Fruit fly (Drosophila melanogaster) whole organism, embryonic: ENCODE results near the gene Srr.

Experiments used
- Awh ChIP-seq: fragments of 200-800 bp; sonication (Bioruptor generic); IDR thresholded peaks from 2 replicates; pipeline ENCODE4, ENCODE4 v1.3.6; 2022; ENCODE audit warnings: missing biosample characterization, missing genetic modification characterization
- CG10565 ChIP-seq: fragments of 200-800 bp; sonication (Bioruptor generic); optimal IDR thresholded peaks from 3 replicates; lab custom pipeline; 2016; ENCODE audit warnings: missing biosample characterization, mild to moderate bottlenecking, missing genetic modification characterization
- CG11560 ChIP-seq: fragments of 200-800 bp; sonication (Bioruptor generic); IDR thresholded peaks from 3 replicates; pipeline ENCODE4 v1.3.6; 2022; ENCODE audit warnings: missing biosample characterization, missing genetic modification characterization
- CG11696 ChIP-seq: fragments of 200-800 bp; sonication (Bioruptor generic); IDR thresholded peaks from 2 replicates; pipeline ENCODE4 v1.3.6; 2022; ENCODE audit warnings: missing biosample characterization, missing genetic modification characterization
- CG12155 ChIP-seq: fragments of 200-800 bp; sonication (Bioruptor generic); optimal IDR thresholded peaks from 3 replicates; lab custom pipeline; 2016; ENCODE audit warnings: missing biosample characterization, missing genetic modification characterization
- CG13894 ChIP-seq: fragments of 200-800 bp; sonication (Bioruptor generic); optimal IDR thresholded peaks from 3 replicates; lab custom pipeline; 2018; ENCODE audit warnings: missing biosample characterization, mild to moderate bottlenecking, missing genetic modification characterization, moderate library complexity
- CG15073 ChIP-seq: fragments of 200-800 bp; sonication (Bioruptor generic); optimal IDR thresholded peaks from 2 replicates; lab custom pipeline; 2016; ENCODE audit warnings: missing biosample characterization, missing genetic modification characterization
- CG18011 ChIP-seq: fragments of 200-800 bp; sonication (Bioruptor generic); optimal IDR thresholded peaks from 2 replicates; lab custom pipeline; 2017; ENCODE audit warnings: missing biosample characterization, missing genetic modification characterization, mild to moderate bottlenecking, moderate library complexity, missing genotype
- CG31388 ChIP-seq: fragments of 200-800 bp; sonication (Bioruptor generic); optimal IDR thresholded peaks from 2 replicates; lab custom pipeline; 2016; ENCODE audit warnings: missing biosample characterization, missing genetic modification characterization
- CG3407 ChIP-seq: fragments of 200-800 bp; sonication (Bioruptor generic); optimal IDR thresholded peaks from 2 replicates; lab custom pipeline; 2018; ENCODE audit warnings: missing biosample characterization, mild to moderate bottlenecking, missing genetic modification characterization
- CG34422 ChIP-seq: fragments of 200-800 bp; sonication (Bioruptor generic); IDR thresholded peaks from 3 replicates; pipeline ENCODE4 v1.3.6; 2022; ENCODE audit warnings: missing biosample characterization, missing genetic modification characterization
- CG42726 ChIP-seq: fragments of 200-800 bp; sonication (Bioruptor generic); IDR thresholded peaks from 2 replicates; pipeline ENCODE4 v1.3.6; 2022; ENCODE audit warnings: missing biosample characterization, missing genetic modification characterization; ENCODE audit not compliant: partially characterized antibody
- CG43689 ChIP-seq: fragments of 200-800 bp; sonication (Bioruptor generic); IDR thresholded peaks from 2 replicates; pipeline ENCODE4 v1.3.6; 2022; ENCODE audit warnings: missing biosample characterization, missing genetic modification characterization
- CG4730 ChIP-seq: fragments of 200-800 bp; sonication (Bioruptor generic); IDR thresholded peaks from 2 replicates; pipeline ENCODE4 v1.3.6; 2022; ENCODE audit warnings: missing biosample characterization, missing genetic modification characterization
- CG6272 ChIP-seq: fragments of 200-800 bp; sonication (Bioruptor generic); IDR thresholded peaks from 2 replicates; pipeline ENCODE4 v1.3.6; 2022; ENCODE audit warnings: missing biosample characterization, missing genetic modification characterization
- CG6791 ChIP-seq: fragments of 200-800 bp; sonication (Bioruptor generic); IDR thresholded peaks from 3 replicates; pipeline ENCODE4 v1.3.6; 2022; ENCODE audit warnings: missing biosample characterization, missing genetic modification characterization; ENCODE audit not compliant: partially characterized antibody
- CG7271 ChIP-seq: fragments of 200-800 bp; sonication (Bioruptor generic); optimal IDR thresholded peaks from 2 replicates; lab custom pipeline; 2018; ENCODE audit warnings: missing biosample characterization, mild to moderate bottlenecking, missing genetic modification characterization, moderate library complexity
- CG7372 ChIP-seq: fragments of 200-800 bp; sonication (Bioruptor generic); IDR thresholded peaks from 2 replicates; pipeline ENCODE4 v1.3.6; 2022; ENCODE audit warnings: missing biosample characterization, missing genetic modification characterization
- CG7556 ChIP-seq: fragments of 200-800 bp; sonication (Bioruptor generic); optimal IDR thresholded peaks from 2 replicates; lab custom pipeline; 2017; ENCODE audit warnings: missing biosample characterization, mild to moderate bottlenecking, missing genetic modification characterization
- CG7987 ChIP-seq: fragments of 200-800 bp; sonication (Bioruptor generic); optimal IDR thresholded peaks from 2 replicates; lab custom pipeline; 2018; ENCODE audit warnings: missing biosample characterization, mild to moderate bottlenecking, missing genetic modification characterization, moderate library complexity
- CG9437 ChIP-seq: fragments of 200-800 bp; sonication (Bioruptor generic); optimal IDR thresholded peaks from 2 replicates; lab custom pipeline; 2018; ENCODE audit warnings: missing biosample characterization, mild to moderate bottlenecking, missing genetic modification characterization
- CG9609 ChIP-seq: fragments of 200-800 bp; sonication (Bioruptor generic); optimal IDR thresholded peaks from 3 replicates; lab custom pipeline; 2016; ENCODE audit warnings: missing biosample characterization, missing genetic modification characterization
- HLH3B ChIP-seq: fragments of 200-800 bp; sonication (Bioruptor generic); IDR thresholded peaks from 2 replicates; pipeline ENCODE4 v1.3.6; 2022; ENCODE audit warnings: missing biosample characterization, missing genetic modification characterization
- HLH4C ChIP-seq: fragments of 200-800 bp; sonication (Bioruptor generic); IDR thresholded peaks from 3 replicates; pipeline ENCODE4 v1.3.6; 2022; ENCODE audit warnings: missing biosample characterization, missing genetic modification characterization; ENCODE audit not compliant: partially characterized antibody
- Hr39 ChIP-seq: fragments of >200 bp; optimal IDR thresholded peaks from 2 replicates; lab custom pipeline; 2017
- Lhr ChIP-seq: fragments of 200-800 bp; sonication (Bioruptor generic); optimal IDR thresholded peaks from 3 replicates; lab custom pipeline; 2017; ENCODE audit warnings: mild to moderate bottlenecking, missing biosample characterization, missing genetic modification reagents, missing genetic modification characterization
- MESR4 ChIP-seq: fragments of 200-800 bp; sonication (Bioruptor generic); optimal IDR thresholded peaks from 2 replicates; lab custom pipeline; 2018; ENCODE audit warnings: missing biosample characterization, mild to moderate bottlenecking, missing genetic modification characterization, moderate library complexity
- MTF-1 ChIP-seq: fragments of 200-800 bp; sonication (Bioruptor generic); optimal IDR thresholded peaks from 2 replicates; lab custom pipeline; 2018; ENCODE audit warnings: missing biosample characterization, mild to moderate bottlenecking, missing genetic modification characterization, borderline replicate concordance
- Mes4 ChIP-seq: fragments of 200-800 bp; sonication (Bioruptor generic); optimal IDR thresholded peaks from 2 replicates; lab custom pipeline; 2016; ENCODE audit warnings: missing biosample characterization, missing genetic modification characterization
- Nf-YC ChIP-seq: fragments of 200-800 bp; optimal IDR thresholded peaks from 3 replicates; lab custom pipeline; 2019; ENCODE audit warnings: missing biosample characterization, mild to moderate bottlenecking, missing genetic modification characterization, moderate library complexity
- Ptx1 ChIP-seq: fragments of 200-800 bp; sonication (Bioruptor generic); IDR thresholded peaks from 2 replicates; pipeline ENCODE4 v1.3.6; 2022; ENCODE audit warnings: missing biosample characterization, missing genetic modification characterization
- Ravus ChIP-seq: fragments of 200-800 bp; sonication (Bioruptor generic); IDR thresholded peaks from 2 replicates; pipeline ENCODE4 v1.3.6; 2022; ENCODE audit warnings: missing biosample characterization, missing genetic modification characterization
- TFAM ChIP-seq: fragments of 200-800 bp; sonication (Bioruptor generic); optimal IDR thresholded peaks from 2 replicates; lab custom pipeline; 2017; ENCODE audit warnings: missing biosample characterization, missing genetic modification characterization, inconsistent platforms
- Taf1 ChIP-seq: fragments of 200-800 bp; sonication (Bioruptor generic); IDR thresholded peaks from 2 replicates; pipeline ENCODE4 v1.3.6; 2022; ENCODE audit warnings: missing biosample characterization, missing genetic modification characterization
- Usf ChIP-seq: fragments of 200-800 bp; sonication (Bioruptor generic); optimal IDR thresholded peaks from 2 replicates; lab custom pipeline; 2017; ENCODE audit warnings: missing genotype, missing biosample characterization, missing genetic modification characterization
- bbx ChIP-seq: fragments of 200-800 bp; sonication (Bioruptor generic); IDR thresholded peaks from 2 replicates; pipeline ENCODE4 v1.3.6; 2022; ENCODE audit warnings: missing biosample characterization, missing genetic modification characterization; ENCODE audit not compliant: partially characterized antibody
- ci ChIP-seq: fragments of 200-800 bp; sonication (Bioruptor generic); IDR thresholded peaks from 3 replicates; pipeline ENCODE4 v1.3.6; 2022; ENCODE audit warnings: missing biosample characterization, missing genetic modification characterization
- dati ChIP-seq: fragments of 200-800 bp; sonication (Bioruptor generic); IDR thresholded peaks from 2 replicates; pipeline ENCODE4 v1.3.6; 2022; ENCODE audit warnings: missing biosample characterization, missing genetic modification characterization
- eyg ChIP-seq: fragments of 200-800 bp; sonication (Bioruptor generic); optimal IDR thresholded peaks from 3 replicates; lab custom pipeline; 2016; ENCODE audit warnings: missing biosample characterization, missing genetic modification characterization
- ftz-f1 ChIP-seq: fragments of 200-800 bp; sonication (Bioruptor generic); optimal IDR thresholded peaks from 2 replicates; lab custom pipeline; 2016; ENCODE audit warnings: missing biosample characterization, missing genetic modification characterization
- klu ChIP-seq: fragments of 200-800 bp; sonication (Bioruptor generic); IDR thresholded peaks from 2 replicates; pipeline ENCODE4 v1.3.6; 2022; ENCODE audit warnings: missing biosample characterization, missing genetic modification characterization
- mam ChIP-seq: fragments of 200-800 bp; sonication (Bioruptor generic); optimal IDR thresholded peaks from 3 replicates; lab custom pipeline; 2016; ENCODE audit warnings: missing biosample characterization, missing genetic modification characterization
- row ChIP-seq: fragments of 200-800 bp; sonication (Bioruptor generic); IDR thresholded peaks from 3 replicates; pipeline ENCODE4 v1.3.6; 2022; ENCODE audit warnings: missing biosample characterization, missing genetic modification characterization
- run ChIP-seq: fragments of 200-800 bp; sonication (Bioruptor generic); optimal IDR thresholded peaks from 3 replicates; lab custom pipeline; 2018; ENCODE audit warnings: missing biosample characterization, mild to moderate bottlenecking, missing genetic modification characterization
- seq ChIP-seq: fragments of 200-800 bp; sonication (Bioruptor generic); IDR thresholded peaks from 2 replicates; pipeline ENCODE4 v1.3.6; 2022; ENCODE audit warnings: missing biosample characterization, missing genetic modification characterization
- so ChIP-seq: fragments of 200-800 bp; sonication (Bioruptor generic); IDR thresholded peaks from 3 replicates; pipeline ENCODE4 v1.3.6; 2022; ENCODE audit warnings: missing biosample characterization, missing genetic modification characterization
- tap ChIP-seq: fragments of 200-800 bp; optimal IDR thresholded peaks from 3 replicates; lab custom pipeline; 2019; ENCODE audit warnings: missing biosample characterization, mild to moderate bottlenecking, missing genetic modification characterization, moderate library complexity
- tin ChIP-seq: fragments of 200-800 bp; sonication (Bioruptor generic); optimal IDR thresholded peaks from 3 replicates; lab custom pipeline; 2016; ENCODE audit warnings: missing biosample characterization, missing genetic modification characterization
- ttk ChIP-seq: fragments of 200-800 bp; sonication (Bioruptor generic); IDR thresholded peaks from 2 replicates; pipeline ENCODE4 v2.1.2; 2022; ENCODE audit warnings: missing biosample characterization, missing genetic modification characterization
- twi ChIP-seq: fragments of 200-800 bp; optimal IDR thresholded peaks from 2 replicates; lab custom pipeline; 2019; ENCODE audit warnings: missing biosample characterization, mild to moderate bottlenecking, missing genetic modification characterization, moderate library complexity
- yki ChIP-seq: fragments of >200 bp; optimal IDR thresholded peaks from 3 replicates; lab custom pipeline; 2018
- zfh2 ChIP-seq: fragments of 200-800 bp; sonication (Bioruptor generic); optimal IDR thresholded peaks from 2 replicates; lab custom pipeline; 2016; ENCODE audit warnings: missing biosample characterization, missing genetic modification characterization

The Srr gene

dm6 chr3R:9404104-9404512 is 38.9 kb downstream of the Srr start, which contains the start of the genes CG9356, BBIP1 and CG8135 (continued):
- TF ChIP-seq Awh (GFP tag; lab: Robert Waterston, UW) (no peak), CG7372 (GFP tag; lab: Robert Waterston, UW) (peak; percentile 44), klu (GFP tag; lab: Robert Waterston, UW) (peak; percentile 73; the same call in 1 of the 2 replicates), zfh2 (peak; percentile 78), tin (peak; percentile 79), so (GFP tag; lab: Robert Waterston, UW) (0 out of 3 replicates have a peak, but pooled peaks have one; percentile 35), Nf-YC (tag; lab: Kevin White, UChicago) (no peak), tap (tag; lab: Kevin White, UChicago) (peak; percentile 26), CG12155 (GFP tag; lab: Kevin White, UChicago) (peak; percentile 81), MTF-1 (GFP tag; lab: Kevin White, UChicago) (peak; percentile 39), CG31388 (peak; percentile 24), Usf (GFP tag; lab: Kevin White, UChicago) (no peak), CG34422 (GFP tag; lab: Robert Waterston, UW) (peak; percentile 80), CG7271 (peak; percentile 76), dati (GFP tag; lab: Robert Waterston, UW) (no peak), TFAM (no peak), Taf1 (GFP tag; lab: Robert Waterston, UW) (no peak), mam (peak; percentile 86), CG9437 (GFP tag; lab: Kevin White, UChicago) (no peak), CG15073 (no peak), CG43689 (GFP tag; lab: Robert Waterston, UW) (no peak), HLH3B (peak; percentile 59; the same call in 1 of the 2 replicates), CG6272 (GFP tag; lab: Robert Waterston, UW) (peak; percentile 38; the same call in 1 of the 2 replicates), Mes4 (GFP tag; lab: Kevin White, UChicago) (peak; percentile 76), HLH4C (GFP tag; lab: Robert Waterston, UW) (no peak), bbx (GFP tag; lab: Robert Waterston, UW) (no peak), run (tag; lab: Kevin White, UChicago) (no peak), CG18011 (GFP tag; lab: Kevin White, UChicago) (peak; percentile 68), CG13894 (tag; lab: Kevin White, UChicago) (no peak), CG6791 (GFP tag; lab: Robert Waterston, UW) (peak; percentile 41; the same call in 1 of the 3 replicates), ftz-f1 (peak; percentile 51), CG7987 (GFP tag; lab: Kevin White, UChicago) (peak; percentile 23), CG9609 (GFP tag; lab: Kevin White, UChicago) (peak; percentile 77), CG3407 (GFP tag; lab: Kevin White, UChicago) (peak; percentile 45), CG42726 (GFP tag; lab: Robert Waterston, UW) (no peak), twi (tag; lab: Kevin White, UChicago) (peak; percentile 36), Ptx1 (GFP tag; lab: Robert Waterston, UW) (peak; percentile 71), CG11696 (GFP tag; lab: Robert Waterston, UW) (no peak), yki (lab: Kevin White, UChicago) (no peak), CG7556 (GFP tag; lab: Kevin White, UChicago) (peak; percentile 66), Hr39 (lab: Kevin White, UChicago) (no peak), seq (GFP tag; lab: Robert Waterston, UW) (peak; percentile 46; the same call in 1 of the 2 replicates), row (GFP tag; lab: Robert Waterston, UW) (peak; percentile 67), CG11560 (no peak), CG4730 (0 out of 2 replicates have a peak, but pooled peaks have one; percentile 36), Lhr (peak; percentile 84), eyg (GFP tag; lab: Kevin White, UChicago) (peak; percentile 64), CG10565 (no peak), Ravus (0 out of 2 replicates have a peak, but pooled peaks have one; percentile 5), ci (GFP tag; lab: Robert Waterston, UW) (peak; percentile 73; the same call in 1 of the 3 replicates), MESR4 (GFP tag; lab: Kevin White, UChicago) (peak; percentile 91), ttk (GFP tag; lab: Robert Waterston, UW) (peak; percentile 37; the same call in 1 of the 2 replicates)
